Worm (Caenorhabditis elegans): Measurements from ENCODE around the gene rcd-1.

rcd-1 gene

DNA sequence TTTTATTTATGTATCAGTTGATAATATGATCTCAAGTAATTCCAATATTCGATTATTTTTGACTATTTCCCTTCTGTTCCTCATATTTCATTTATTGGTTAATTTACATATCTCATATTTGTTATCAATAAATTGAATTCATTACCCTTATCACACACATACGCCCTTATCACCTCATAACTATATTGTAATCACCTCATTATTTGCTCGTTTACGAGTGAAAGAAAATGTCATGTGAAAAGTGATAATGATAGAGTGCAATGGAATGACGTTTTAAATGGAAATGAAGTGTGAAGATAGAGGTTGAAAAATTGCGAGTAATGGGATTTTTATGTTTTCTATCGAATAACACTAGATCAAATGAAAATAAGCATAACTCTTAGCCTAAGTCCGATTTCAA, 32.8 kb downstream of the rcd-1 start:
- TF ChIP-seq ztf-11 (tag; optimal IDR thresholded peaks at IDR 0.05) (no peak), efl-1 (optimal IDR thresholded peaks at IDR 0.05) (no peak), efl-1 (GFP tag; optimal IDR thresholded peaks at IDR 0.05 in 1 of 2) (peak in 1 of 2 experiments; percentile 84), alr-1 (tag; optimal IDR thresholded peaks at IDR 0.05; ENCODE audit: borderline replicate concordance) (no peak), aha-1 (tag; optimal IDR thresholded peaks at IDR 0.05) (no peak), lin-35 (GFP tag; optimal IDR thresholded peaks at IDR 0.05) (peak in 1 of 2 experiments; percentile 70), dpl-1 (GFP tag; optimal IDR thresholded peaks at IDR 0.05) (no peak), zip-4 (GFP tag; optimal IDR thresholded peaks at IDR 0.05) (no peak), nhr-19 (GFP tag; conservative IDR thresholded peaks at IDR 0.05) (0 out of 2 replicates have a peak, but pooled peaks have one; percentile 6), rnt-1 (tag; optimal IDR thresholded peaks at IDR 0.05) (no peak), nhr-28 (tag; optimal IDR thresholded peaks at IDR 0.05) (no peak), egl-13 (tag; optimal IDR thresholded peaks at IDR 0.05) (no peak), lin-39 (tag; optimal IDR thresholded peaks at IDR 0.05) (no peak), zag-1 (tag; optimal IDR thresholded peaks at IDR 0.05) (no peak), jun-1 (tag; optimal IDR thresholded peaks at IDR 0.05) (peak; percentile 88), hlh-4 (tag; optimal IDR thresholded peaks at IDR 0.05) (no peak), ama-1 (optimal IDR thresholded peaks at IDR 0.05) (no peak), ceh-82 (tag; optimal IDR thresholded peaks at IDR 0.05) (no peak), elt-2 (tag; optimal IDR thresholded peaks at IDR 0.05) (peak; percentile 100), nhr-11 (tag; optimal IDR thresholded peaks at IDR 0.05) (no peak), ceh-90 (tag; optimal IDR thresholded peaks at IDR 0.05) (no peak), lin-14 (GFP tag; optimal IDR thresholded peaks at IDR 0.05) (no peak), mep-1 (tag; optimal IDR thresholded peaks at IDR 0.05) (no peak), fos-1 (tag; optimal IDR thresholded peaks at IDR 0.05) (peak; percentile 4), vab-15 (tag; optimal IDR thresholded peaks at IDR 0.05) (no peak), fkh-4 (tag; optimal IDR thresholded peaks at IDR 0.05; ENCODE audit: borderline replicate concordance) (no peak), egl-27 (tag; optimal IDR thresholded peaks at IDR 0.05) (no peak), xbp-1 (tag; optimal IDR thresholded peaks at IDR 0.05) (no peak), ets-5 (GFP tag; IDR thresholded peaks at IDR 0.05) (no peak), nhr-76 (tag; optimal IDR thresholded peaks at IDR 0.05) (no peak), unc-130 (tag; optimal IDR thresholded peaks at IDR 0.05) (no peak), C04F5.9 (tag; optimal IDR thresholded peaks at IDR 0.05) (no peak), C16A3.4 (tag; optimal IDR thresholded peaks at IDR 0.05) (no peak), mdl-1 (tag; optimal IDR thresholded peaks at IDR 0.05) (no peak), mab-9 (GFP tag; IDR thresholded peaks at IDR 0.05) (no peak), grh-1 (GFP tag; IDR thresholded peaks at IDR 0.05) (no peak), snu-23 (GFP tag; optimal IDR thresholded peaks at IDR 0.05) (no peak), tbx-2 (tag; optimal IDR thresholded peaks at IDR 0.05) (no peak), elt-3 (tag; optimal IDR thresholded peaks at IDR 0.05) (no peak), snpc-4 (tag; optimal IDR thresholded peaks at IDR 0.05) (no peak), nhr-237 (tag; optimal IDR thresholded peaks at IDR 0.05) (no peak), nhr-12 (tag; optimal IDR thresholded peaks at IDR 0.05) (no peak), unc-62 (GFP tag; optimal IDR thresholded peaks at IDR 0.05) (no peak), nhr-85 (tag) (no peak), dsc-1 (tag; optimal IDR thresholded peaks at IDR 0.05) (no peak), nhr-20 (tag; optimal IDR thresholded peaks at IDR 0.05) (peak; percentile 51), ceh-63 (GFP tag; optimal IDR thresholded peaks at IDR 0.05) (no peak), C34B4.2 (tag; optimal IDR thresholded peaks at IDR 0.05) (no peak), hpl-2 (GFP tag; optimal IDR thresholded peaks at IDR 0.05) (no peak), fkh-8 (tag; optimal IDR thresholded peaks at IDR 0.05) (peak; percentile 9), lin-13 (GFP tag; optimal IDR thresholded peaks at IDR 0.05) (no peak), unc-98 (GFP tag; IDR thresholded peaks at IDR 0.05) (no peak), efl-3 (GFP tag; optimal IDR thresholded peaks at IDR 0.05) (no peak), ceh-8 (GFP tag; optimal IDR thresholded peaks at IDR 0.05) (peak; percentile 87), F16B12.6 (tag; optimal IDR thresholded peaks at IDR 0.05) (no peak)
